Worm (Caenorhabditis elegans): ENCODE measurements around the gene mogs-1.

mogs-1 gene

ce11 chrIV:11062984-11063613, 41.4 kb upstream of the mogs-1 start:
- TF ChIP-seq madf-3 (GFP tag; IDR thresholded peaks at IDR 0.05) (0 out of 2 replicates have a peak, but pooled peaks have one; percentile 3), mel-28 (tag; optimal IDR thresholded peaks at IDR 0.05; ENCODE audit: borderline replicate concordance) (no peak)

- TF ChIP-seq fkh-3 (tag; optimal IDR thresholded peaks at IDR 0.05) (no peak), madf-10 (tag; optimal IDR thresholded peaks at IDR 0.05) (no peak), madf-8 (GFP tag; conservative IDR thresholded peaks at IDR 0.05) (peak; percentile 20; the same call in 1 of the 2 replicates), mcd-1 (GFP tag; IDR thresholded peaks at IDR 0.05) (peak; percentile 73), D2030.7 (GFP tag; IDR thresholded peaks at IDR 0.05) (peak; percentile 53; the same call in 1 of the 2 replicates), F33H1.4 (GFP tag; IDR thresholded peaks at IDR 0.05) (peak; percentile 51; the same call in 1 of the 2 replicates), rcor-1 (GFP tag; IDR thresholded peaks at IDR 0.05) (0 out of 2 replicates have a peak, but pooled peaks have one; percentile 25), hmg-1.2 (GFP tag; IDR thresholded peaks at IDR 0.05) (peak; percentile 91), lsl-1 (GFP tag; optimal IDR thresholded peaks at IDR 0.05) (peak; percentile 60), sptf-2 (GFP tag; optimal IDR thresholded peaks at IDR 0.05) (no peak), nhr-27 (tag; optimal IDR thresholded peaks at IDR 0.05) (no peak), F52B5.7 (tag; optimal IDR thresholded peaks at IDR 0.05) (no peak), chd-7 (tag; optimal IDR thresholded peaks at IDR 0.05) (no peak), ceh-100 (GFP tag; IDR thresholded peaks at IDR 0.05) (peak; percentile 93), madf-6 (GFP tag; IDR thresholded peaks at IDR 0.05) (peak; percentile 56; the same call in 1 of the 2 replicates)
These were observed 32.1 kb upstream of the mogs-1 start, which contains the start of the genes F36H1.12 and lin-3 for ce11 chrIV:11053652-11054317. TSS of gene F36H1.12 (minus strand) at chrIV:11053702. TSS of gene lin-3 (plus strand) at chrIV:11054308.

ce11 chrIV:11051963-11052362, 30.2 kb upstream of the mogs-1 start:
- no peak for TF ChIP-seq K12H6.12 (tag; optimal IDR thresholded peaks at IDR 0.05)
- no peak for TF ChIP-seq tbp1 (GFP tag; optimal IDR thresholded peaks at IDR 0.05)
- TF ChIP-seq F39B2.1 (GFP tag; IDR thresholded peaks at IDR 0.05) = no peak
- no peak for TF ChIP-seq F10E7.11 (tag; optimal IDR thresholded peaks at IDR 0.05)
- no peak for TF ChIP-seq sea-2 (GFP tag; IDR thresholded peaks at IDR 0.05)
- TF ChIP-seq xnd-1 (tag; optimal IDR thresholded peaks at IDR 0.05) = no peak
- no peak for TF ChIP-seq Y79H2A.3 (GFP tag; conservative IDR thresholded peaks at IDR 0.05)
- no peak for TF ChIP-seq lag-1 (GFP tag; IDR thresholded peaks at IDR 0.05)
- no peak for TF ChIP-seq lin-40 (tag; optimal IDR thresholded peaks at IDR 0.05)
- TF ChIP-seq egl-44 (GFP tag; IDR thresholded peaks at IDR 0.05) = no peak
- TF ChIP-seq lsy-27 (tag; optimal IDR thresholded peaks at IDR 0.05; ENCODE audit: borderline replicate concordance, insufficient read depth) = no peak
- no peak for TF ChIP-seq aptf-3 (GFP tag; IDR thresholded peaks at IDR 0.05)

- TF ChIP-seq snpc-4 (GFP tag; optimal IDR thresholded peaks at IDR 0.05) (no peak), snpc-4 (tag; optimal IDR thresholded peaks at IDR 0.05) (no peak), rcor-1 (GFP tag; IDR thresholded peaks at IDR 0.05) (no peak), tbp1 (GFP tag; optimal IDR thresholded peaks at IDR 0.05) (no peak), athp-1 (tag; optimal IDR thresholded peaks at IDR 0.05) (no peak), aptf-2 (GFP tag; conservative IDR thresholded peaks at IDR 0.05) (no peak), ceh-27 (GFP tag; optimal IDR thresholded peaks at IDR 0.05) (no peak), ztf-22 (GFP tag; optimal IDR thresholded peaks at IDR 0.05) (no peak), rec-8 (tag; optimal IDR thresholded peaks at IDR 0.05) (no peak), sdz-38 (tag; optimal IDR thresholded peaks at IDR 0.05) (no peak), gei-17 (GFP tag; optimal IDR thresholded peaks at IDR 0.05) (no peak), sptf-2 (GFP tag; optimal IDR thresholded peaks at IDR 0.05) (no peak), Y79H2A.3 (GFP tag; conservative IDR thresholded peaks at IDR 0.05) (no peak), xnd-1 (tag; optimal IDR thresholded peaks at IDR 0.05) (no peak), F57A8.1 (GFP tag; optimal IDR thresholded peaks at IDR 0.05) (no peak), F33H1.4 (GFP tag; IDR thresholded peaks at IDR 0.05) (no peak), F39B2.1 (GFP tag; IDR thresholded peaks at IDR 0.05) (no peak), lsy-27 (tag; optimal IDR thresholded peaks at IDR 0.05; ENCODE audit: borderline replicate concordance, insufficient read depth) (no peak)
These were observed 28.1 kb upstream of the mogs-1 start, which contains the start of gene F36H1.3 for ce11 chrIV:11049806-11050205. TSS of gene F36H1.3 (plus strand) at chrIV:11050128.

Data from whole organism, young adult.